Fruit fly (Drosophila melanogaster) whole organism, embryonic: ENCODE data around the gene CG4577.

Experiments
- CG12104 ChIP-seq: fragments of 200-800 bp; sonication (Bioruptor generic); optimal IDR thresholded peaks from 3 replicates; lab custom pipeline; 2016; ENCODE audit warnings: missing biosample characterization, missing genetic modification characterization
- CG5953 ChIP-seq: fragments of 200-800 bp; sonication (Bioruptor generic); IDR thresholded peaks from 2 replicates; pipeline ENCODE4 v1.3.6; 2022; ENCODE audit warnings: missing biosample characterization, missing genetic modification characterization

DNA sequence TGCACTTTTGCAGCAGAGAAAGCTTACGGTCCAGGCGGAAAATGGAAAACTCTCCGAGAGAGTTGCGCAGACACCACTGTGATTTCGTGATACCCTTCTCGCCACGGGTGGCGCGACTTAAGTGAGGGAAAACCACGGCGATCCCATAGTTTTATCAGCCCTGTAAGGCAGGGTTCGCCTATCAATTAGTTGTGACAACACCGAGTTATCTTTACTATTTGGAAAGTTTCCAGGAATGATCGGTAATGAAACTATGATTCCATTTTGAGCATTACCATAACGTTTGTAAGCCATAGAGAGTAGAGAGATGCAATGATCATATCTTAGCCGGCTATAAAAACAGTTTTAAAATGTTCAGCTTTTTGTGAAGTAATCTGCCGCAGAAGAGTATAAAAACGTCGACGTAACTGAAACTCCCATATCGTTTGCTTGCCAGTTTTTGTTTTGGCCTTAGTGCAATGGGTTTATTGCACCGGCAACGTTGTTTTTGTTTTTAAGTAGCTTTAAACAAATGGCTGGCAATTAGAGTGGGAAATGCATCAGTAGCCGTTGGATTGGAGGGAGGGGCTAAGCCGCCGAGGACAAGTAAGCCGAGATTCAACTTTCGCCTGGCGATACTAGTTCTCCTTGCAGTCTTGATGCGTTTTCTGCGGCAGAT lies 22.2 kb downstream of the CG4577 start:
- TF ChIP-seq CG12104 (GFP tag; lab: Kevin White, UChicago) (no peak), CG5953 (GFP tag; lab: Robert Waterston, UW) (no peak)
